Worm (Caenorhabditis elegans) whole organism, L4 larva: ENCODE measurements around the gene spdl-1.

Source experiments
- F37D6.2 ChIP-seq: sonication (generic microtip); optimal IDR thresholded peaks from 2 replicates; lab custom pipeline; 2016; ENCODE audit warnings: mild to moderate bottlenecking, missing genetic modification characterization, missing compliant biosample characterization
- F49E8.2 ChIP-seq: sonication (generic microtip); optimal IDR thresholded peaks from 2 replicates; lab custom pipeline; 2016; ENCODE audit warnings: missing compliant biosample characterization, mild to moderate bottlenecking, missing genetic modification characterization, borderline replicate concordance
- R02D3.7 ChIP-seq: fragments of 150-350 bp; sonication (generic microtip); optimal IDR thresholded peaks from 3 replicates; lab custom pipeline; 2014; ENCODE audit warnings: missing biosample characterization, missing genetic modification characterization
- Y48G9A.11 ChIP-seq: fragments of 200-800 bp; sonication (Bioruptor generic); IDR thresholded peaks from 2 replicates; pipeline ENCODE4 v1.3.6; 2022; ENCODE audit warnings: missing genetic modification reagents, missing genetic modification characterization, missing compliant biosample characterization
- ZK546.5 ChIP-seq, 2 experiments: sonication (generic microtip); optimal IDR thresholded peaks; 2 replicates each; lab custom pipeline; 2017; ENCODE audit warnings: missing biosample characterization in 2 of 2, missing genetic modification characterization in 2 of 2
- aha-1 ChIP-seq: fragments of 150-350 bp; peaks from one replicate; lab custom pipeline; 2014; ENCODE audit warnings: missing biosample characterization, missing genetic modification characterization
- aly-2 ChIP-seq: sonication (generic microtip); optimal IDR thresholded peaks from 2 replicates; lab custom pipeline; 2018; ENCODE audit warnings: missing biosample characterization, missing genetic modification characterization
- ama-1 ChIP-seq: fragments of 150-350 bp; optimal IDR thresholded peaks from 2 replicates; lab custom pipeline; 2014; ENCODE audit warnings: inconsistent platforms, mixed read lengths
- cey-2 ChIP-seq: sonication (generic microtip); optimal IDR thresholded peaks from 3 replicates; lab custom pipeline; 2017; ENCODE audit warnings: missing genetic modification characterization, mild to moderate bottlenecking, missing compliant biosample characterization, antibody characterized with exemption, borderline replicate concordance; ENCODE audit not compliant: insufficient read depth
- ctbp-1 ChIP-seq: fragments of 200-800 bp; sonication (Bioruptor generic); IDR thresholded peaks from 2 replicates; pipeline ENCODE4 v1.3.6; 2022; ENCODE audit warnings: missing genetic modification reagents, missing genetic modification characterization, missing compliant biosample characterization
- daf-16 ChIP-seq, 3 experiments: sonication (generic microtip); optimal IDR thresholded peaks; 2 replicates each; lab custom pipeline; 2016 to 2017; ENCODE audit warnings: missing genetic modification characterization in 3 of 3, missing genetic modification reagents in 3 of 3, mild to moderate bottlenecking in 2 of 3, missing compliant biosample characterization in 2 of 3, missing biosample characterization in 1 of 3, moderate library complexity in 1 of 3
- dve-1 ChIP-seq: sonication (generic microtip); optimal IDR thresholded peaks from 2 replicates; lab custom pipeline; 2017; ENCODE audit warnings: antibody characterized with exemption, mild to moderate bottlenecking, missing genetic modification characterization, missing compliant biosample characterization; ENCODE audit not compliant: insufficient read depth
- egl-27 ChIP-seq: sonication (generic microtip); optimal IDR thresholded peaks from 3 replicates; lab custom pipeline; 2017; ENCODE audit warnings: missing biosample characterization, missing genetic modification reagents, missing genetic modification characterization
- fos-1 ChIP-seq: fragments of 150-350 bp; optimal IDR thresholded peaks from 2 replicates; lab custom pipeline; 2014; ENCODE audit warnings: missing biosample characterization, missing genetic modification characterization
- hlh-11 ChIP-seq: fragments of 200-800 bp; sonication (Bioruptor generic); optimal IDR thresholded peaks from 2 replicates; lab custom pipeline; 2018; ENCODE audit warnings: mild to moderate bottlenecking, missing genetic modification characterization, missing compliant biosample characterization
- hlh-30 ChIP-seq: sonication (generic microtip); optimal IDR thresholded peaks from 2 replicates; lab custom pipeline; 2017; ENCODE audit warnings: antibody characterized with exemption, mild to moderate bottlenecking, missing genetic modification characterization, missing compliant biosample characterization; ENCODE audit not compliant: insufficient read depth
- jun-1 ChIP-seq: fragments of 150-350 bp; optimal IDR thresholded peaks from 2 replicates; lab custom pipeline; 2014; ENCODE audit warnings: missing biosample characterization, missing genetic modification reagents, missing genetic modification characterization
- lin-15B ChIP-seq: fragments of 150-350 bp; sonication (generic microtip); optimal IDR thresholded peaks from 3 replicates; lab custom pipeline; 2014; ENCODE audit warnings: missing biosample characterization, missing genetic modification characterization
- lsy-2 ChIP-seq, 2 experiments: fragments of 150-350 bp in 1 of 2; sonication (generic microtip) in 1 of 2; optimal IDR thresholded peaks; 2 replicates each; lab custom pipeline; 2014 to 2017; ENCODE audit warnings: missing biosample characterization in 2 of 2, missing genetic modification characterization in 2 of 2
- mdt-29 ChIP-seq: fragments of 200-800 bp; sonication (Bioruptor generic); IDR thresholded peaks from 2 replicates; pipeline ENCODE4 v1.3.6; 2022; ENCODE audit warnings: missing genetic modification reagents, missing genetic modification characterization, missing compliant biosample characterization
- mes-2 ChIP-seq: sonication (generic microtip); optimal IDR thresholded peaks from 2 replicates; lab custom pipeline; 2016; ENCODE audit warnings: missing genotype, mild to moderate bottlenecking, missing genetic modification characterization, missing compliant biosample characterization; ENCODE audit not compliant: poor library complexity, severe bottlenecking
- nhr-102 ChIP-seq: sonication (generic microtip); optimal IDR thresholded peaks from 2 replicates; lab custom pipeline; 2016; ENCODE audit warnings: mild to moderate bottlenecking, missing genetic modification characterization, moderate library complexity, missing compliant biosample characterization
- nhr-28 ChIP-seq: fragments of 150-350 bp; optimal IDR thresholded peaks from 2 replicates; lab custom pipeline; 2014; ENCODE audit warnings: missing biosample characterization, missing genetic modification characterization
- nhr-48 ChIP-seq: sonication (generic microtip); optimal IDR thresholded peaks from 2 replicates; lab custom pipeline; 2016; ENCODE audit warnings: mild to moderate bottlenecking, missing genetic modification characterization, missing compliant biosample characterization
- nhr-6 ChIP-seq: fragments of 150-350 bp; optimal IDR thresholded peaks from 2 replicates; lab custom pipeline; 2014; ENCODE audit warnings: missing biosample characterization, missing genetic modification characterization
- nhr-77 ChIP-seq: fragments of 150-350 bp; optimal IDR thresholded peaks from 2 replicates; lab custom pipeline; 2014; ENCODE audit warnings: missing biosample characterization, missing genetic modification characterization
- php-3 ChIP-seq: fragments of 200-800 bp; sonication (Bioruptor generic); IDR thresholded peaks from 2 replicates; pipeline ENCODE4 v1.3.6; 2022; ENCODE audit warnings: missing genetic modification reagents, missing genetic modification characterization, missing compliant biosample characterization
- pqm-1 ChIP-seq: sonication (generic microtip); optimal IDR thresholded peaks from 2 replicates; lab custom pipeline; 2017; ENCODE audit warnings: missing biosample characterization, missing genetic modification characterization
- rbr-2 ChIP-seq: sonication (generic microtip); optimal IDR thresholded peaks from 2 replicates; lab custom pipeline; 2016; ENCODE audit warnings: missing genotype, missing genetic modification characterization, missing compliant biosample characterization
- snpc-4 ChIP-seq: fragments of 150-350 bp; optimal IDR thresholded peaks from 2 replicates; lab custom pipeline; 2014; ENCODE audit warnings: missing biosample characterization, missing genetic modification characterization
- spr-1 ChIP-seq: sonication (generic microtip); optimal IDR thresholded peaks from 2 replicates; lab custom pipeline; 2016; ENCODE audit warnings: mild to moderate bottlenecking, missing genetic modification characterization, missing compliant biosample characterization
- tra-1 ChIP-seq: fragments of 200-800 bp; sonication (Bioruptor generic); IDR thresholded peaks from 2 replicates; pipeline ENCODE4 v1.3.6; 2022; ENCODE audit warnings: missing genetic modification reagents, missing genetic modification characterization, missing compliant biosample characterization
- unc-39 ChIP-seq: sonication (generic microtip); optimal IDR thresholded peaks from 2 replicates; lab custom pipeline; 2017; ENCODE audit warnings: missing biosample characterization, missing genetic modification characterization
- unc-62 ChIP-seq, 3 experiments: fragments of 150-350 bp in 1 of 3; sonication (generic microtip); optimal IDR thresholded peaks in 2 of 3; peaks in 1 of 3; 1 replicate in 1 of 3; 2 replicates in 2 of 3; lab custom pipeline; 2014 to 2017; ENCODE audit warnings: missing biosample characterization in 3 of 3, missing genetic modification characterization in 3 of 3, missing genetic modification reagents in 3 of 3, missing genotype in 1 of 3
- zag-1 ChIP-seq: fragments of 150-350 bp; optimal IDR thresholded peaks from 2 replicates; lab custom pipeline; 2014; ENCODE audit warnings: missing biosample characterization, missing genetic modification characterization
- zfp-2 ChIP-seq: sonication (generic microtip); optimal IDR thresholded peaks from 2 replicates; lab custom pipeline; 2016; ENCODE audit warnings: mild to moderate bottlenecking, missing genetic modification characterization, missing compliant biosample characterization

spdl-1 gene

DNA sequence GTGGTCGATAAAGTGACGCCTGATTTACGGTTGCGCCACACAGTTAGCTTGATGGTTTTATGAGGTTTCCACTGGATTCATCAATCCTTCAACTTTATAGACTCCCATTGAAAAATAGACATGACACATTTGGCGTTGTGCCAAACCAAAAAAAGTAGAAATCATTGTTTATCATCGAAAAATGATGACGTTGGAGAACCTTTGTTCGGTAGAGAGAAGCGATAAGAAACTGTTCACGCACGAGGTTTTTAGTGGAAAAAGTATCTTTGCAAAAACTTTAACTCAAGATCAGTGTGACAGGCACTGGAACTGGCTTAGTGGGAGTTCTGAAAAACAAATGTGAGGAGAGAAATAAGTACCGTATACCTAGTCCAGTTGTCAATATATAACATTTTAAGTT is 32.3 kb downstream of the spdl-1 start (continued):
- TF ChIP-seq R02D3.7, result no peak

DNA sequence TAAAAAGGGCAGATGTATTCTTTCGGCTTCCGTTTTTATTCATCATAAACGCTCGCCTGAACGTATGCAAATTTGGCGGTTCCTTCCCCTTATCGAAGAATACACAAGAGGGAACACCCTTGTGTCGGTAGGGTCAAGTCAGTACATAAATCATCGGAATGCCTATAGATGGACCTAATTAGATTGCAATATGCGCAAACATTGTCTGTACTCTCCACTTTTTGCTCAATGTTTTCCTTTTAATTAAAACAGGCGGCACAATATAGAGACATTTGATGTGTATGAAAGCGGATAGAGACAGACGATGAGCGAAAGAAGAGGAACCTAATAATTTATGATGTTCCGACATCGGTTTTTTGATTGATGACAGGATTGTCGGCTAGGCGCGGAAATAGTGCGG is 32.8 kb downstream of the spdl-1 start:
- no peak for TF ChIP-seq hlh-11
- peak; percentile 19 for TF ChIP-seq mes-2 (tag; lab: Kevin White, UChicago)
- TF ChIP-seq cey-2 (tag; lab: Kevin White, UChicago), result no peak
- peak; percentile 57 for TF ChIP-seq nhr-6 (tag; lab: Kevin White, UChicago)
- TF ChIP-seq ctbp-1 (GFP tag; lab: Robert Waterston, UW), result no peak
- TF ChIP-seq rbr-2 (tag; lab: Kevin White, UChicago), result no peak
- no peak for TF ChIP-seq nhr-102 (tag; lab: Kevin White, UChicago)
- no peak for TF ChIP-seq fos-1 (tag; lab: Kevin White, UChicago)
- no peak for TF ChIP-seq snpc-4
- peak in 1 of 2 experiments; percentile 25 for TF ChIP-seq unc-62 (GFP tag; optimal IDR thresholded peaks at IDR 0.05 in 1 of 2; lab: Kevin White, UChicago)
- no peak for TF ChIP-seq unc-62 (tag; optimal IDR thresholded peaks at IDR 0.05; lab: Kevin White, UChicago)
- no peak for TF ChIP-seq daf-16 (GFP tag; optimal IDR thresholded peaks at IDR 0.05; lab: Kevin White, UChicago)
- TF ChIP-seq daf-16 (tag; optimal IDR thresholded peaks at IDR 0.05; lab: Kevin White, UChicago), result no peak

DNA sequence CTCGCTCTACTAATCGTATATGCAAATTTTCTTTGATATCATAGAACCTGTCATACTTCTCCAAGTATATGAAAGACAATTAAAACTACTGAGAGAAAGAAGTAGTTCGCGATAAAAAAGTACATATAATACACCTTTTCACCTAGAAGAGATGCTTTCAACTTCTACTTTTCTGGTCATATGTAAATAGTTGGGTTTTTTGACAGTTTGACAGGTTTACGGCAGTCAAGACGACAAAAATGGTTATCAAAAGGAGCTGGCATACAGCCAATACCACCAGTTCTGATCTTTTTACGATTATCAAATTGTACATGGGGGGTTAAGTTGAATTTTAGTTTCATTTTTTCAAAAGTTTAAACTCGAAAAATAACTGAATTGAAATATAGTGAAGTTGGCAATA is 33.5 kb downstream of the spdl-1 start:
- no peak for TF ChIP-seq mdt-29 (GFP tag; lab: Robert Waterston, UW)
- peak; percentile 96 for TF ChIP-seq php-3 (GFP tag; lab: Robert Waterston, UW)
- peak; percentile 93 for TF ChIP-seq dve-1
- TF ChIP-seq F37D6.2, result no peak
- TF ChIP-seq pqm-1 (tag; lab: Kevin White, UChicago), result peak; percentile 89
- TF ChIP-seq unc-62 (GFP tag; optimal IDR thresholded peaks at IDR 0.05 in 1 of 2; lab: Kevin White, UChicago), result peak; percentile 8 to 73
- TF ChIP-seq unc-62 (tag; optimal IDR thresholded peaks at IDR 0.05; lab: Kevin White, UChicago), result no peak
- no peak for TF ChIP-seq F49E8.2 (tag; lab: Kevin White, UChicago)
- TF ChIP-seq nhr-102 (tag; lab: Kevin White, UChicago), result peak; percentile 29
- no peak for TF ChIP-seq zag-1 (tag; lab: Kevin White, UChicago)
- TF ChIP-seq tra-1 (GFP tag; lab: Robert Waterston, UW), result peak; percentile 84
- peak; percentile 7 for TF ChIP-seq hlh-30
- TF ChIP-seq zfp-2, result no peak
- TF ChIP-seq lsy-2 (tag; optimal IDR thresholded peaks at IDR 0.05; lab: Kevin White, UChicago), result peak in 1 of 2 experiments; percentile 10
- peak; percentile 86 for TF ChIP-seq hlh-11
- peak; percentile 40 for TF ChIP-seq nhr-77 (tag; lab: Kevin White, UChicago)
- peak; percentile 34 for TF ChIP-seq nhr-48
- TF ChIP-seq nhr-28, result peak; percentile 73
- peak; percentile 57 for TF ChIP-seq aha-1 (tag; lab: Kevin White, UChicago)
- TF ChIP-seq daf-16 (GFP tag; optimal IDR thresholded peaks at IDR 0.05; lab: Kevin White, UChicago), result no peak
- TF ChIP-seq daf-16 (tag; optimal IDR thresholded peaks at IDR 0.05; lab: Kevin White, UChicago), result peak; percentile 90

DNA sequence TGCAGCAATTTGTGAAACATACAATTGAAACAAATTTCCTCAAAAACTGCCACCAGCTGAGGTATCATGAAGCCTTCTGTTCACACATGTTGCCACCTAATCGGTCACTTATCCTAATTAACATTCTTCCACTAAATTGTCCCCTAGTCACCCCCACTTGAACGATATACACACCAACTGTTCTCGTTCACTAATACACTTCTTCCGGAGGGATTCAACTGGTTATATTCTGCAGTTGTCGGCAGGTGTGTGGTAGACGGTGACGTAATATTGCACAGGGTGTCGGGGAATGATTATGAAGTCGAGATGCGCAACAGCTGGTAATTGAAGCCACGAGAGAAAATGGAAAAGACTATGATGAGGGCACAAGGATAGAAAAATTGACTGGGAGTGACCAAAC is 34.0 kb downstream of the spdl-1 start:
- TF ChIP-seq Y48G9A.11 (no peak), ZK546.5 (tag; optimal IDR thresholded peaks at IDR 0.05; lab: Kevin White, UChicago) (no peak), unc-39 (no peak), zfp-2 (no peak), snpc-4 (no peak), F37D6.2 (no peak), ama-1 (lab: Kevin White, UChicago) (no peak), egl-27 (tag; lab: Kevin White, UChicago) (no peak), spr-1 (no peak), aly-2 (tag; lab: Kevin White, UChicago) (no peak), lin-15B (no peak), jun-1 (tag; lab: Kevin White, UChicago) (no peak)
